Worm (Caenorhabditis elegans) whole organism, young adult: ENCODE measurements around the gene srd-36.

Source experiments
- attf-6 ChIP-seq: fragments of 200-800 bp; sonication (Bioruptor generic); IDR thresholded peaks from 2 replicates; pipeline ENCODE4 v1.3.6; 2022; ENCODE audit warnings: missing genetic modification reagents, missing genetic modification characterization, missing compliant biosample characterization
- bed-1 ChIP-seq: fragments of 200-800 bp; sonication (Bioruptor generic); IDR thresholded peaks from 2 replicates; pipeline ENCODE4 v1.3.6; 2022; ENCODE audit warnings: missing genetic modification reagents, missing genetic modification characterization, missing compliant biosample characterization
- ceh-100 ChIP-seq: fragments of 200-800 bp; sonication (Bioruptor generic); IDR thresholded peaks from 2 replicates; pipeline ENCODE4 v1.3.6; 2022; ENCODE audit warnings: missing genetic modification reagents, missing genetic modification characterization, missing compliant biosample characterization
- hmg-20 ChIP-seq: fragments of 200-800 bp; sonication (Bioruptor generic); IDR thresholded peaks from 2 replicates; pipeline ENCODE4 v1.3.6; 2022; ENCODE audit warnings: missing genetic modification reagents, missing genetic modification characterization, missing compliant biosample characterization
- lag-1 ChIP-seq: fragments of 200-800 bp; sonication (Bioruptor generic); IDR thresholded peaks from 2 replicates; pipeline ENCODE4 v1.3.6; 2022; ENCODE audit warnings: missing genetic modification reagents, missing genetic modification characterization, missing compliant biosample characterization
- nhr-90 ChIP-seq: sonication (generic microtip); optimal IDR thresholded peaks from 2 replicates; lab custom pipeline; 2016; ENCODE audit warnings: missing genotype, mild to moderate bottlenecking, missing genetic modification characterization, missing compliant biosample characterization
- sea-2 ChIP-seq: fragments of 200-800 bp; sonication (Bioruptor generic); IDR thresholded peaks from 2 replicates; pipeline ENCODE4 v1.3.6; 2022; ENCODE audit warnings: missing genetic modification characterization, missing compliant biosample characterization
- somi-1 ChIP-seq: fragments of 200-800 bp; sonication (Bioruptor generic); optimal IDR thresholded peaks from 2 replicates; lab custom pipeline; 2018; ENCODE audit warnings: mild to moderate bottlenecking, missing genetic modification characterization, missing compliant biosample characterization
- unc-130 ChIP-seq: sonication (generic microtip); optimal IDR thresholded peaks from 2 replicates; lab custom pipeline; 2016; ENCODE audit warnings: missing genetic modification reagents, missing genetic modification characterization, missing compliant biosample characterization

DNA sequence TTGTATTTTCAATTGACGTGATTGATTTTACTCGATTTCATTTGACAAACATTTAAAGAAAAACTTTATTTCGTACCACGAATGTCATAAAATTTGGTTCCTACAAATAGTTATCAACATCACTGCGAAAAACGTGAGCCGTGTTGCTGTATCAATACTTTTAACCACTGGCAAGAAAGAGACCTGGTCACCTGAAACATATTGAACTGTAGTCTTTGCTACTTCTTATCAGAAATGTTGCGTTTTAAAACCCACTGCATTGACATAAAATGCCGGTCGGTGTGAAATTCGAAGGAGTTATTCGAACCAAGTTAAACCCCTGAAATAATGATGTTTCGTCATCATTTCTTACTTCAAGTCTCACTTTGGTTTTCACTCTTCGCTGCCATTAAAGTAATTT is 47.0 kb downstream of the srd-36 start:
- TF ChIP-seq lag-1 = no peak
- no peak for TF ChIP-seq somi-1 (GFP tag; lab: Kevin White, UChicago)
- TF ChIP-seq attf-6 = no peak
- TF ChIP-seq ceh-100 (GFP tag; lab: Robert Waterston, UW) = no peak
- TF ChIP-seq bed-1 (GFP tag; lab: Robert Waterston, UW) = no peak
- no peak for TF ChIP-seq sea-2 (GFP tag; lab: Robert Waterston, UW)
- no peak for TF ChIP-seq nhr-90 (tag; lab: Kevin White, UChicago)
- TF ChIP-seq unc-130 (GFP tag; lab: Kevin White, UChicago) = no peak
- no peak for TF ChIP-seq hmg-20 (GFP tag; lab: Robert Waterston, UW)
